Fruit fly (Drosophila melanogaster) whole organism, embryonic: ENCODE data around the gene ovm.
A peak's percentile ranks its signal among the peaks of the same experiment; 100 is the strongest.

Experiments used
- B-H2 ChIP-seq: fragments of 200-800 bp; sonication (Bioruptor generic); optimal IDR thresholded peaks from 2 replicates; lab custom pipeline; 2018; ENCODE audit warnings: missing biosample characterization, mild to moderate bottlenecking, missing genetic modification characterization
- BEAF-32 ChIP-seq: fragments of 200-800 bp; sonication (Bioruptor generic); optimal IDR thresholded peaks from 3 replicates; lab custom pipeline; 2017; ENCODE audit warnings: missing biosample characterization, missing genetic modification characterization, mild to moderate bottlenecking, moderate library complexity, missing genetic modification reagents
- CG10431 ChIP-seq: fragments of 200-800 bp; sonication (Bioruptor generic); optimal IDR thresholded peaks from 3 replicates; lab custom pipeline; 2018; ENCODE audit warnings: missing biosample characterization, mild to moderate bottlenecking, missing genetic modification characterization
- CG11085 ChIP-seq: fragments of 200-800 bp; sonication (Bioruptor generic); IDR thresholded peaks from 2 replicates; pipeline ENCODE4 v1.3.6; 2022; ENCODE audit warnings: missing biosample characterization, missing genetic modification characterization
- CG11504 ChIP-seq: fragments of 200-800 bp; sonication (Bioruptor generic); optimal IDR thresholded peaks from 3 replicates; lab custom pipeline; 2019; ENCODE audit warnings: missing biosample characterization, mild to moderate bottlenecking, missing genetic modification characterization, moderate library complexity
- CG11560 ChIP-seq: fragments of 200-800 bp; sonication (Bioruptor generic); IDR thresholded peaks from 3 replicates; pipeline ENCODE4 v1.3.6; 2022; ENCODE audit warnings: missing biosample characterization, missing genetic modification characterization
- CG11695 ChIP-seq: fragments of 200-800 bp; sonication (Bioruptor generic); IDR thresholded peaks from 3 replicates; pipeline ENCODE4 v1.3.6; 2022; ENCODE audit warnings: missing biosample characterization, missing genetic modification characterization
- CG12391 ChIP-seq: fragments of 200-800 bp; sonication (Bioruptor generic); optimal IDR thresholded peaks from 3 replicates; lab custom pipeline; 2018; ENCODE audit warnings: missing biosample characterization, mild to moderate bottlenecking, missing genetic modification characterization, moderate library complexity
- CG12769 ChIP-seq: fragments of 200-800 bp; sonication (Bioruptor generic); optimal IDR thresholded peaks from 2 replicates; lab custom pipeline; 2019; ENCODE audit warnings: missing biosample characterization, mild to moderate bottlenecking, missing genetic modification characterization, moderate library complexity
- CG13624 ChIP-seq: fragments of 200-800 bp; sonication (Bioruptor generic); optimal IDR thresholded peaks from 2 replicates; lab custom pipeline; 2016; ENCODE audit warnings: missing biosample characterization, missing genetic modification characterization
- CG1603 ChIP-seq: fragments of 200-800 bp; sonication (Bioruptor generic); optimal IDR thresholded peaks from 2 replicates; lab custom pipeline; 2019; ENCODE audit warnings: missing biosample characterization, mild to moderate bottlenecking, missing genetic modification characterization, moderate library complexity
- CG17802 ChIP-seq: fragments of 200-800 bp; sonication (Bioruptor generic); optimal IDR thresholded peaks from 2 replicates; lab custom pipeline; 2018; ENCODE audit warnings: missing biosample characterization, mild to moderate bottlenecking, missing genetic modification characterization, moderate library complexity
- CG17912 ChIP-seq: fragments of 200-800 bp; sonication (Bioruptor generic); optimal IDR thresholded peaks from 2 replicates; lab custom pipeline; 2018; ENCODE audit warnings: missing biosample characterization, mild to moderate bottlenecking, missing genetic modification characterization
- CG2202 ChIP-seq: fragments of 200-800 bp; sonication (Bioruptor generic); optimal IDR thresholded peaks from 2 replicates; lab custom pipeline; 2018; ENCODE audit warnings: missing biosample characterization, mild to moderate bottlenecking, missing genetic modification characterization
- CG3163 ChIP-seq: fragments of 200-800 bp; sonication (Bioruptor generic); optimal IDR thresholded peaks from 3 replicates; lab custom pipeline; 2016; ENCODE audit warnings: missing biosample characterization, missing genetic modification characterization
- CG34376 ChIP-seq: fragments of 200-800 bp; sonication (Bioruptor generic); optimal IDR thresholded peaks from 2 replicates; lab custom pipeline; 2018; ENCODE audit warnings: missing biosample characterization, mild to moderate bottlenecking, missing genetic modification characterization
- CG4854 ChIP-seq: fragments of 200-800 bp; sonication (Bioruptor generic); optimal IDR thresholded peaks from 2 replicates; lab custom pipeline; 2016; ENCODE audit warnings: missing biosample characterization, missing genetic modification characterization, inconsistent platforms
- CG5953 ChIP-seq: fragments of 200-800 bp; sonication (Bioruptor generic); IDR thresholded peaks from 2 replicates; pipeline ENCODE4 v1.3.6; 2022; ENCODE audit warnings: missing biosample characterization, missing genetic modification characterization
- CG6813 ChIP-seq: fragments of 200-800 bp; sonication (Bioruptor generic); optimal IDR thresholded peaks from 2 replicates; lab custom pipeline; 2017; ENCODE audit warnings: missing biosample characterization, missing genetic modification characterization, mild to moderate bottlenecking, moderate library complexity, missing genetic modification reagents
- CG7372 ChIP-seq: fragments of 200-800 bp; sonication (Bioruptor generic); IDR thresholded peaks from 2 replicates; pipeline ENCODE4 v1.3.6; 2022; ENCODE audit warnings: missing biosample characterization, missing genetic modification characterization
- CG7839 ChIP-seq: fragments of 200-800 bp; sonication (Bioruptor generic); optimal IDR thresholded peaks from 3 replicates; lab custom pipeline; 2018; ENCODE audit warnings: missing biosample characterization, mild to moderate bottlenecking, missing genetic modification characterization, moderate library complexity
- CG9817 ChIP-seq: fragments of 200-800 bp; sonication (Bioruptor generic); optimal IDR thresholded peaks from 2 replicates; lab custom pipeline; 2018; ENCODE audit warnings: missing biosample characterization, mild to moderate bottlenecking, missing genetic modification characterization, moderate library complexity
- CG9876 ChIP-seq: fragments of 200-800 bp; sonication (Bioruptor generic); optimal IDR thresholded peaks from 2 replicates; lab custom pipeline; 2016; ENCODE audit warnings: missing biosample characterization, missing genetic modification characterization
- Deaf1 ChIP-seq: fragments of 200-800 bp; optimal IDR thresholded peaks from 3 replicates; lab custom pipeline; 2019; ENCODE audit warnings: missing biosample characterization, mild to moderate bottlenecking, missing genetic modification characterization, moderate library complexity
- Dek ChIP-seq: fragments of 200-800 bp; sonication (Bioruptor generic); optimal IDR thresholded peaks from 3 replicates; lab custom pipeline; 2019; ENCODE audit warnings: missing biosample characterization, mild to moderate bottlenecking, missing genetic modification characterization, moderate library complexity
- Ets97D ChIP-seq: fragments of 200-800 bp; sonication (Bioruptor generic); optimal IDR thresholded peaks from 3 replicates; lab custom pipeline; 2016; ENCODE audit warnings: missing biosample characterization, missing genetic modification characterization
- Gsc ChIP-seq: fragments of 200-800 bp; sonication (Bioruptor generic); IDR thresholded peaks from 2 replicates; pipeline ENCODE4 v1.3.6; 2022; ENCODE audit warnings: missing biosample characterization, missing genetic modification characterization
- HmgZ ChIP-seq: fragments of 200-800 bp; sonication (Bioruptor generic); optimal IDR thresholded peaks from 2 replicates; lab custom pipeline; 2018; ENCODE audit warnings: missing biosample characterization, mild to moderate bottlenecking, missing genetic modification characterization
- Hmr ChIP-seq: fragments of 200-800 bp; sonication (Bioruptor generic); optimal IDR thresholded peaks from 3 replicates; lab custom pipeline; 2017; ENCODE audit warnings: mild to moderate bottlenecking, missing biosample characterization, missing genetic modification reagents, missing genetic modification characterization
- Max ChIP-seq: fragments of 200-800 bp; sonication (Bioruptor generic); optimal IDR thresholded peaks from 2 replicates; lab custom pipeline; 2016; ENCODE audit warnings: missing biosample characterization, mild to moderate bottlenecking, missing genetic modification characterization
- NK7.1 ChIP-seq: fragments of 200-800 bp; sonication (Bioruptor generic); optimal IDR thresholded peaks from 3 replicates; lab custom pipeline; 2016; ENCODE audit warnings: missing biosample characterization, missing genetic modification characterization
- PHDP ChIP-seq: fragments of 200-800 bp; sonication (Bioruptor generic); optimal IDR thresholded peaks from 3 replicates; lab custom pipeline; 2018; ENCODE audit warnings: missing biosample characterization, mild to moderate bottlenecking, missing genetic modification characterization, moderate library complexity
- Sry-β ChIP-seq: fragments of 200-800 bp; sonication (Bioruptor generic); optimal IDR thresholded peaks from 2 replicates; lab custom pipeline; 2018; ENCODE audit warnings: missing biosample characterization, mild to moderate bottlenecking, missing genetic modification characterization, moderate library complexity
- Ssrp ChIP-seq: fragments of 200-800 bp; sonication (Bioruptor generic); optimal IDR thresholded peaks from 2 replicates; lab custom pipeline; 2018; ENCODE audit warnings: missing biosample characterization, mild to moderate bottlenecking, missing genetic modification characterization, moderate library complexity
- Xrp1 ChIP-seq: fragments of 200-800 bp; sonication (Bioruptor generic); IDR thresholded peaks from 2 replicates; pipeline ENCODE4 v1.3.6; 2022; ENCODE audit warnings: missing biosample characterization, missing genetic modification characterization
- ato ChIP-seq: fragments of 200-800 bp; sonication (Bioruptor generic); IDR thresholded peaks from 2 replicates; pipeline ENCODE4 v1.3.6; 2022; ENCODE audit warnings: missing biosample characterization, missing genetic modification characterization; ENCODE audit not compliant: partially characterized antibody
- dpn ChIP-seq, 2 experiments: fragments of 200-800 bp; sonication (Bioruptor generic); optimal IDR thresholded peaks; 3 replicates each; lab custom pipeline; 2016; ENCODE audit warnings: missing biosample characterization in 2 of 2, missing genetic modification characterization in 2 of 2
- en ChIP-seq: fragments of 200-800 bp; sonication (Bioruptor generic); optimal IDR thresholded peaks from 2 replicates; lab custom pipeline; 2016; ENCODE audit warnings: missing biosample characterization, missing genetic modification characterization
- fd64A ChIP-seq: fragments of 200-800 bp; sonication (Bioruptor generic); optimal IDR thresholded peaks from 3 replicates; lab custom pipeline; 2018; ENCODE audit warnings: missing biosample characterization, mild to moderate bottlenecking, missing genetic modification characterization
- hb ChIP-seq: fragments of 200-800 bp; sonication (Bioruptor generic); IDR thresholded peaks from 3 replicates; pipeline ENCODE4 v1.3.6; 2022; ENCODE audit warnings: missing biosample characterization, missing genetic modification characterization; ENCODE audit not compliant: partially characterized antibody
- hbn ChIP-seq: fragments of 200-800 bp; sonication (Bioruptor generic); IDR thresholded peaks from 2 replicates; pipeline ENCODE4 v1.3.6; 2022; ENCODE audit warnings: missing biosample characterization, missing genetic modification characterization; ENCODE audit not compliant: partially characterized antibody
- jumu ChIP-seq: fragments of 200-800 bp; sonication (Bioruptor generic); optimal IDR thresholded peaks from 3 replicates; lab custom pipeline; 2016; ENCODE audit warnings: missing biosample characterization, missing genetic modification characterization
- lmd ChIP-seq: fragments of 200-800 bp; sonication (Bioruptor generic); IDR thresholded peaks from 2 replicates; pipeline ENCODE4 v1.3.6; 2022; ENCODE audit warnings: missing biosample characterization, missing genetic modification characterization
- lola ChIP-seq, 3 experiments: fragments of >200 bp in 2 of 3; fragments of 200-800 bp in 1 of 3; sonication (Bioruptor generic) in 1 of 3; optimal IDR thresholded peaks; 2 replicates each; lab custom pipeline; 2017 to 2019; ENCODE audit warnings: missing biosample characterization in 3 of 3, missing genetic modification characterization in 3 of 3, mild to moderate bottlenecking in 1 of 3, moderate library complexity in 1 of 3
- nerfin-1 ChIP-seq: fragments of 200-800 bp; sonication (Bioruptor generic); optimal IDR thresholded peaks from 3 replicates; lab custom pipeline; 2019; ENCODE audit warnings: missing biosample characterization, mild to moderate bottlenecking, missing genetic modification characterization, moderate library complexity
- nmo ChIP-seq: fragments of 200-800 bp; sonication (Bioruptor generic); optimal IDR thresholded peaks from 2 replicates; lab custom pipeline; 2018; ENCODE audit warnings: missing biosample characterization, mild to moderate bottlenecking, missing genetic modification characterization, moderate library complexity
- ssp ChIP-seq: fragments of 200-800 bp; sonication (Bioruptor generic); IDR thresholded peaks from 2 replicates; pipeline ENCODE4 v1.3.6; 2022; ENCODE audit warnings: missing biosample characterization, missing genetic modification characterization
- tio ChIP-seq: fragments of 200-800 bp; sonication (Bioruptor generic); optimal IDR thresholded peaks from 2 replicates; lab custom pipeline; 2017; ENCODE audit warnings: missing biosample characterization, missing genetic modification characterization, inconsistent platforms
- trem ChIP-seq: fragments of 200-800 bp; optimal IDR thresholded peaks from 3 replicates; lab custom pipeline; 2019; ENCODE audit warnings: missing biosample characterization, mild to moderate bottlenecking, missing genetic modification characterization, moderate library complexity
- trh ChIP-seq: fragments of 200-800 bp; sonication (Bioruptor generic); optimal IDR thresholded peaks from 2 replicates; lab custom pipeline; 2016; ENCODE audit warnings: missing biosample characterization, missing genetic modification characterization
- zfh1 ChIP-seq: fragments of 200-800 bp; sonication (Bioruptor generic); IDR thresholded peaks from 3 replicates; pipeline ENCODE4 v1.3.6; 2022; ENCODE audit warnings: missing biosample characterization, missing genetic modification characterization

ovm gene

DNA sequence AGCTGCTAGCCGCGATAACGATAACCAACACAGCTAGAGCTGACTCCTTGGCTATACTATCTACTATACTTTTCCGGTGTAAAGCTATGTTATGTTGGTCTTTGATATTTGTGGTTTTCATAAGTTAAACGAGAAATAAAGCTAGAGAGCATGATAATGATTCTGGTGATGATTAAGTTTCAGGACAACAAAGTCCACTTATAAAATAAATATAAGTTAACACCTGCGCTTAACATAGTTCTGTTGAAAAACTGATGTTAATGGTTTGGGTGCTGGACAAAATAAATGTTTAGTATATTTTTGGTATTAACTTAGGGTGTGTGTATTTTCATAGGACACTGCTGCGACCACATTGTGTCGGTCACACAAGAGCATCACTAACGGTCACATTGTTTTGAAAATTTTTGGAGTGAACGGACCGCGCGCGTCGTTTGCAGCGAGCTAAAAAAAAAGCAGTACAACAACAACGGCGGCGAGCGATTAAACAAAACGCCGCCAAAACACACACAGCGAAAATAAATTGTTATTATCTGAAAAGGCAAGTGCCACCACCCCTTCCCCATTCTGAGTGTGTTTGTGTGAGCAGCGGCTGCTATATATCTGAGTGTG is 18.0 kb upstream of the ovm start, which contains the start of the genes CG33635 and spen (continued):
- TF ChIP-seq CG13624 (GFP tag; lab: Kevin White, UChicago) (peak; percentile 17), CG11504 (peak; percentile 62), jumu (GFP tag; lab: Kevin White, UChicago) (no peak), CG4854 (no peak), NK7.1 (GFP tag; lab: Kevin White, UChicago) (no peak), CG9876 (no peak), nerfin-1 (tag; lab: Kevin White, UChicago) (peak; percentile 47), ssp (GFP tag; lab: Robert Waterston, UW) (no peak), trh (GFP tag; lab: Kevin White, UChicago) (no peak), CG17912 (GFP tag; lab: Kevin White, UChicago) (peak; percentile 79), Deaf1 (tag; lab: Kevin White, UChicago) (peak; percentile 11), CG7372 (GFP tag; lab: Robert Waterston, UW) (no peak), CG10431 (no peak), CG2202 (tag; lab: Kevin White, UChicago) (peak; percentile 29), CG34376 (peak; percentile 88), ato (GFP tag; lab: Robert Waterston, UW) (no peak), hb (GFP tag; lab: Robert Waterston, UW) (no peak), dpn (GFP tag; optimal IDR thresholded peaks at IDR 0.05; lab: Kevin White, UChicago) (peak in 1 of 2 experiments; percentile 33), CG11560 (tag; lab: Robert Waterston, UW) (no peak), Dek (tag; lab: Kevin White, UChicago) (peak; percentile 50), CG9817 (no peak), Xrp1 (GFP tag; lab: Robert Waterston, UW) (no peak), CG11085 (GFP tag; lab: Robert Waterston, UW) (no peak), zfh1 (GFP tag; lab: Robert Waterston, UW) (no peak), fd64A (GFP tag; lab: Kevin White, UChicago) (peak; percentile 36), lola (GFP tag; optimal IDR thresholded peaks at IDR 0.05; lab: Kevin White, UChicago) (no peak), CG12769 (tag; lab: Kevin White, UChicago) (peak; percentile 35), Gsc (GFP tag; lab: Robert Waterston, UW) (no peak), lmd (GFP tag; lab: Robert Waterston, UW) (no peak), Max (peak; percentile 36), CG11695 (no peak), nmo (peak; percentile 63), CG7839 (tag; lab: Kevin White, UChicago) (peak; percentile 4), CG6813 (GFP tag; lab: Kevin White, UChicago) (no peak), CG5953 (no peak), en (GFP tag; lab: Kevin White, UChicago) (no peak)

DNA sequence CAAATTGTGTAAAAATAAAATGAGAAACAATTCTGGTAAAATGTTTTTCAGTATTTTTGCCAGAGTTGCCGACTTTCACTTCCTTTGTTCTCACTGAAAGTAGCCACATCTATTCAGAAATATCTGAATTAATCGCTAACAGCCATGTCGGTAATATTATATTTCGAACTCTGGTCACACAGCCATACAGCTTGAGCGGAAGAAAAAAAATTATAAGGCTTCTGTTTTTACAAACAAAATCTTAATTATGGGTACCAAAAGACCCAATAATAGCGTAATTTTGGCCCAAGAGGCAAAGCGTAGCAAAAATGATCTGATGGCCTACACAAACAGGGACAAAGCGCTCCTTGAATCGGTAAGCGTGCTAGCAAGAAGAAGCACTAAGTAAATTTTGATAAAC is 15.2 kb upstream of the ovm start, which contains the start of gene CG3436:
Gene CG3436 (plus strand): TSS at position 36 of the 400 bp plus-strand sequence.
- TF ChIP-seq CG1603 (peak; percentile 64), nerfin-1 (tag; lab: Kevin White, UChicago) (peak; percentile 16), Ets97D (peak; percentile 87), CG3163 (no peak), CG12391 (tag; lab: Kevin White, UChicago) (peak; percentile 19), trem (peak; percentile 59), Ssrp (tag; lab: Kevin White, UChicago) (peak; percentile 6), PHDP (tag; lab: Kevin White, UChicago) (peak; percentile 27), Hmr (peak; percentile 27), Sry-β (GFP tag; lab: Kevin White, UChicago) (peak; percentile 66), B-H2 (GFP tag; lab: Kevin White, UChicago) (peak; percentile 47), tio (GFP tag; lab: Kevin White, UChicago) (no peak), HmgZ (peak; percentile 55), BEAF-32 (GFP tag; lab: Kevin White, UChicago) (peak; percentile 71), hbn (no peak), CG17802 (tag; lab: Kevin White, UChicago) (peak; percentile 33)
